Worm (Caenorhabditis elegans) whole organism, L3 larva: ENCODE data around the gene try-1.
"Not testable (repeated sequence)": the region's sequence is repeated elsewhere in the genome, so short reads cannot be mapped to it uniquely, and the experiment has no call there.

ENCODE experiments used
- R02D3.7 ChIP-seq: fragments of 150-350 bp; optimal IDR thresholded peaks from 2 replicates; lab custom pipeline; 2014; ENCODE audit warnings: missing biosample characterization, missing genetic modification characterization
- aly-2 ChIP-seq: fragments of 150-350 bp; optimal IDR thresholded peaks from 2 replicates; lab custom pipeline; 2014; ENCODE audit warnings: missing biosample characterization, missing genetic modification characterization
- lin-39 ChIP-seq: fragments of 150-350 bp; optimal IDR thresholded peaks from 2 replicates; lab custom pipeline; 2018; ENCODE audit warnings: missing biosample characterization, missing genetic modification reagents, missing genetic modification characterization
- nhr-28 ChIP-seq: fragments of 150-350 bp; optimal IDR thresholded peaks from 2 replicates; lab custom pipeline; 2014; ENCODE audit warnings: missing biosample characterization, missing genetic modification characterization
- nhr-76 ChIP-seq: fragments of 150-350 bp; sonication (generic microtip); optimal IDR thresholded peaks from 5 replicates; lab custom pipeline; 2014; ENCODE audit warnings: missing biosample characterization, missing genetic modification characterization

DNA sequence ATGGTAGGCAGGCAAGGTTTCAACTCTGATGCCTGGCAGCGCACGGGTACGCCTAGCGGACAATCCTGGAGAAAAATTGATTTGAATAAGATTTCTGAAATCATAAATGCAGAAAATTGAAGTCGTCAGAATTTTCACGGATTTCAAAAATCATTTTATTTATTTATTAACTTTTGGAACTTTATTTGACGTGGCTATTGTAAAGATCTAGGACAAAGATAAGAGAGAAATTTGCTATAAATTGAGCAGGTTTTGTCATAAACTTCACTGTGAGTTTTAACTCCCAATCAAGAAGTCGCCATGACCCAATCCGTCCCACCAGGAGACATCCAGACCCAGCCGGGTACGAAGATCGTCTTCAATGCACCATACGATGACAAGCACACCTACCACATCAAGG, 16.6 kb downstream of the try-1 start, which contains the start of gene msp-152:
- not testable (repeated sequence) for TF ChIP-seq nhr-76, aly-2, R02D3.7, lin-39, nhr-28 (tag; lab: Kevin White, UChicago)
